Worm (Caenorhabditis elegans) whole organism, L2 larva: ENCODE data around the gene ZC132.11.
A peak's percentile ranks its signal among the peaks of the same experiment; 100 is the strongest.

Experiments used
- Y55F3AM.14 ChIP-seq: fragments of 200-800 bp; sonication (Bioruptor generic); optimal IDR thresholded peaks from 2 replicates; lab custom pipeline; 2018; ENCODE audit warnings: mild to moderate bottlenecking, missing genetic modification characterization, missing compliant biosample characterization
- ZK546.5 ChIP-seq: sonication (generic microtip); optimal IDR thresholded peaks from 2 replicates; lab custom pipeline; 2017; ENCODE audit warnings: missing biosample characterization, missing genetic modification characterization
- aly-2 ChIP-seq: fragments of 150-350 bp; optimal IDR thresholded peaks from 2 replicates; lab custom pipeline; 2014; ENCODE audit warnings: missing biosample characterization, missing genetic modification characterization
- ama-1 ChIP-seq: fragments of 150-350 bp; optimal IDR thresholded peaks from 2 replicates; lab custom pipeline; 2018; ENCODE audit warnings: inconsistent platforms
- blmp-1 ChIP-seq: sonication (generic microtip); optimal IDR thresholded peaks from 2 replicates; lab custom pipeline; 2017; ENCODE audit warnings: missing genetic modification characterization, mild to moderate bottlenecking, missing compliant biosample characterization, antibody characterized with exemption, moderate library complexity; ENCODE audit not compliant: insufficient read depth
- ceh-82 ChIP-seq: fragments of 150-350 bp; optimal IDR thresholded peaks from 2 replicates; lab custom pipeline; 2014; ENCODE audit warnings: missing biosample characterization, missing genetic modification characterization
- dmd-4 ChIP-seq: sonication (generic microtip); optimal IDR thresholded peaks from 2 replicates; lab custom pipeline; 2017; ENCODE audit warnings: missing biosample characterization, missing genetic modification characterization
- elt-1 ChIP-seq: fragments of 150-350 bp; optimal IDR thresholded peaks from 2 replicates; lab custom pipeline; 2014; ENCODE audit warnings: missing biosample characterization, missing genetic modification characterization
- elt-3 ChIP-seq: sonication (generic microtip); optimal IDR thresholded peaks from 2 replicates; lab custom pipeline; 2017; ENCODE audit warnings: missing biosample characterization, missing genetic modification characterization
- lin-11 ChIP-seq: fragments of 150-350 bp; sonication (generic microtip); optimal IDR thresholded peaks from 2 replicates; lab custom pipeline; 2014; ENCODE audit warnings: missing biosample characterization, missing genetic modification characterization, inconsistent platforms, mixed read lengths
- mab-5 ChIP-seq: fragments of 150-350 bp; optimal IDR thresholded peaks from 2 replicates; lab custom pipeline; 2014; ENCODE audit warnings: missing biosample characterization, missing genetic modification characterization
- mbf-1 ChIP-seq: sonication (generic microtip); optimal IDR thresholded peaks from 2 replicates; lab custom pipeline; 2017; ENCODE audit warnings: missing biosample characterization, missing genetic modification characterization
- mdl-1 ChIP-seq, 2 experiments: fragments of 150-350 bp in 1 of 2; sonication (generic microtip) in 1 of 2; optimal IDR thresholded peaks; 2 replicates each; lab custom pipeline; 2017; ENCODE audit warnings: missing biosample characterization in 2 of 2, missing genetic modification characterization in 2 of 2
- nhr-10 ChIP-seq: sonication (generic microtip); optimal IDR thresholded peaks from 2 replicates; lab custom pipeline; 2017; ENCODE audit warnings: missing biosample characterization, missing genetic modification characterization
- nhr-11 ChIP-seq: fragments of 150-350 bp; optimal IDR thresholded peaks from 2 replicates; lab custom pipeline; 2014; ENCODE audit warnings: missing biosample characterization, missing genetic modification characterization
- nhr-129 ChIP-seq: fragments of 150-350 bp; optimal IDR thresholded peaks from 2 replicates; lab custom pipeline; 2014; ENCODE audit warnings: missing biosample characterization, missing genetic modification characterization
- nhr-23 ChIP-seq: fragments of 150-350 bp; optimal IDR thresholded peaks from 2 replicates; lab custom pipeline; 2014; ENCODE audit warnings: missing biosample characterization, missing genetic modification reagents, missing genetic modification characterization
- nhr-237 ChIP-seq: fragments of 150-350 bp; optimal IDR thresholded peaks from 2 replicates; lab custom pipeline; 2014; ENCODE audit warnings: missing biosample characterization, missing genetic modification characterization
- nhr-6 ChIP-seq: fragments of 150-350 bp; optimal IDR thresholded peaks from 2 replicates; lab custom pipeline; 2014; ENCODE audit warnings: missing biosample characterization, missing genetic modification characterization
- nhr-77 ChIP-seq: fragments of 150-350 bp; optimal IDR thresholded peaks from 2 replicates; lab custom pipeline; 2014; ENCODE audit warnings: missing biosample characterization, missing genetic modification characterization
- skn-1 ChIP-seq: sonication (generic microtip); optimal IDR thresholded peaks from 2 replicates; lab custom pipeline; 2017; ENCODE audit warnings: missing biosample characterization, missing genetic modification characterization
- sma-9 ChIP-seq, 2 experiments: fragments of 150-350 bp in 1 of 2; sonication (generic microtip) in 1 of 2; optimal IDR thresholded peaks; 2 replicates each; lab custom pipeline; 2014 to 2016; ENCODE audit warnings: missing genetic modification characterization in 2 of 2, mild to moderate bottlenecking in 1 of 2, missing biosample characterization in 1 of 2, missing compliant biosample characterization in 1 of 2, missing genetic modification reagents in 1 of 2, moderate library complexity in 1 of 2
- snpc-4 ChIP-seq: fragments of 150-350 bp; optimal IDR thresholded peaks from 2 replicates; lab custom pipeline; 2014; ENCODE audit warnings: missing biosample characterization, missing genetic modification characterization
- unc-39 ChIP-seq: fragments of 150-350 bp; optimal IDR thresholded peaks from 2 replicates; lab custom pipeline; 2014; ENCODE audit warnings: missing biosample characterization, missing genetic modification characterization
- unc-55 ChIP-seq: fragments of 150-350 bp; sonication (generic microtip); optimal IDR thresholded peaks from 3 replicates; lab custom pipeline; 2014; ENCODE audit warnings: missing biosample characterization, missing genetic modification reagents, missing genetic modification characterization
- unc-62 ChIP-seq: fragments of 150-350 bp; optimal IDR thresholded peaks from 2 replicates; lab custom pipeline; 2014; ENCODE audit warnings: missing biosample characterization, missing genetic modification reagents, missing genetic modification characterization
- zag-1 ChIP-seq: fragments of 150-350 bp; optimal IDR thresholded peaks from 2 replicates; lab custom pipeline; 2014; ENCODE audit warnings: missing biosample characterization, missing genetic modification characterization
- ztf-1 ChIP-seq: fragments of 200-800 bp; sonication (Bioruptor generic); conservative IDR thresholded peaks from 2 replicates; pipeline ENCODE4 v1.3.6; 2022; ENCODE audit warnings: missing genetic modification characterization, missing compliant biosample characterization
- ztf-11 ChIP-seq: sonication (generic microtip); optimal IDR thresholded peaks from 2 replicates; lab custom pipeline; 2017; ENCODE audit warnings: missing biosample characterization, missing genetic modification characterization
- ztf-4 ChIP-seq: fragments of 150-350 bp; optimal IDR thresholded peaks from 2 replicates; lab custom pipeline; 2014; ENCODE audit warnings: missing biosample characterization, missing genetic modification characterization

The ZC132.11 gene

ce11 chrV:4330820-4331219 lies 32.3 kb upstream of the ZC132.11 start:
- TF ChIP-seq aly-2 (tag; lab: Kevin White, UChicago) = no peak
- TF ChIP-seq nhr-237 (tag; lab: Kevin White, UChicago) = no peak
- TF ChIP-seq sma-9 (GFP tag; optimal IDR thresholded peaks at IDR 0.05; lab: Kevin White, UChicago) = no peak
- TF ChIP-seq sma-9 (tag; optimal IDR thresholded peaks at IDR 0.05; lab: Kevin White, UChicago) = no peak
- no peak for TF ChIP-seq unc-55 (GFP tag; lab: Kevin White, UChicago)
- TF ChIP-seq blmp-1 (tag; lab: Kevin White, UChicago) = no peak
- no peak for TF ChIP-seq dmd-4
- no peak for TF ChIP-seq nhr-129 (tag; lab: Kevin White, UChicago)
- no peak for TF ChIP-seq nhr-6 (tag; lab: Kevin White, UChicago)
- TF ChIP-seq ztf-11 (tag; lab: Kevin White, UChicago) = no peak
- TF ChIP-seq mdl-1 (tag; optimal IDR thresholded peaks at IDR 0.05; lab: Kevin White, UChicago) = no peak

ce11 chrV:4326841-4327240 lies 28.4 kb upstream of the ZC132.11 start, which contains the start of gene D2063.1:
Gene D2063.1 (plus strand): TSS chrV:4327121.
- no peak for TF ChIP-seq ama-1
- TF ChIP-seq nhr-237 (tag; lab: Kevin White, UChicago) = no peak
- peak; percentile 3 for TF ChIP-seq nhr-129 (tag; lab: Kevin White, UChicago)
- no peak for TF ChIP-seq skn-1 (tag; lab: Kevin White, UChicago)

- no peak for TF ChIP-seq unc-62 (GFP tag; lab: Kevin White, UChicago)
- TF ChIP-seq nhr-129 (tag; lab: Kevin White, UChicago) = no peak
- no peak for TF ChIP-seq nhr-10 (tag; lab: Kevin White, UChicago)
- TF ChIP-seq ztf-4 (tag; lab: Kevin White, UChicago) = no peak
- no peak for TF ChIP-seq aly-2 (tag; lab: Kevin White, UChicago)
- no peak for TF ChIP-seq nhr-11
- no peak for TF ChIP-seq zag-1 (tag; lab: Kevin White, UChicago)
Measured at ce11 chrV:4325415-4325814, 26.9 kb upstream of the ZC132.11 start, which contains the start of gene nhr-125. Gene nhr-125 (minus strand): TSS chrV:4325515.

ce11 chrV:4322706-4323105 lies 24.2 kb upstream of the ZC132.11 start, which contains the start of gene R02D1.2:
Gene R02D1.2 (minus strand): TSS chrV:4322806.
- TF ChIP-seq sma-9 (GFP tag; optimal IDR thresholded peaks at IDR 0.05; lab: Kevin White, UChicago) = no peak
- no peak for TF ChIP-seq sma-9 (tag; optimal IDR thresholded peaks at IDR 0.05; lab: Kevin White, UChicago)
- TF ChIP-seq ama-1 = no peak
- TF ChIP-seq ztf-1 (GFP tag; lab: Robert Waterston, UW) = no peak
- TF ChIP-seq nhr-23 (tag; lab: Kevin White, UChicago) = no peak
- TF ChIP-seq nhr-77 (tag; lab: Kevin White, UChicago) = no peak
- TF ChIP-seq mbf-1 (tag; lab: Kevin White, UChicago) = no peak
- TF ChIP-seq elt-3 (tag; lab: Kevin White, UChicago) = no peak
- TF ChIP-seq elt-1 (tag; lab: Kevin White, UChicago) = no peak
- TF ChIP-seq nhr-11 = no peak
- no peak for TF ChIP-seq lin-11
- no peak for TF ChIP-seq zag-1 (tag; lab: Kevin White, UChicago)
- no peak for TF ChIP-seq ZK546.5 (tag; lab: Kevin White, UChicago)
- no peak for TF ChIP-seq blmp-1 (tag; lab: Kevin White, UChicago)
- no peak for TF ChIP-seq Y55F3AM.14 (GFP tag; lab: Kevin White, UChicago)
- no peak for TF ChIP-seq mab-5 (tag; lab: Kevin White, UChicago)
- no peak for TF ChIP-seq unc-39 (tag; lab: Kevin White, UChicago)
- TF ChIP-seq ztf-11 (tag; lab: Kevin White, UChicago) = no peak
- no peak for TF ChIP-seq nhr-129 (tag; lab: Kevin White, UChicago)
- TF ChIP-seq, all 48 proteins: peak for 0

ce11 chrV:4319867-4320266 lies 21.4 kb upstream of the ZC132.11 start, which contains the start of gene ZC132.9:
Gene ZC132.9 (minus strand): TSS chrV:4319967.
- no peak for TF ChIP-seq unc-39 (tag; lab: Kevin White, UChicago)
- no peak for TF ChIP-seq snpc-4 (tag; lab: Kevin White, UChicago)

- TF ChIP-seq blmp-1 (tag; lab: Kevin White, UChicago) (no peak), zag-1 (tag; lab: Kevin White, UChicago) (no peak), unc-55 (GFP tag; lab: Kevin White, UChicago) (no peak), ztf-4 (tag; lab: Kevin White, UChicago) (no peak), ceh-82 (tag; lab: Kevin White, UChicago) (no peak), aly-2 (tag; lab: Kevin White, UChicago) (no peak)
Measured at ce11 chrV:4315057-4315456, 16.6 kb upstream of the ZC132.11 start, which contains the start of gene srh-192. Gene srh-192 (minus strand): TSS chrV:4315157.
